Fruit fly (Drosophila melanogaster): Measurements from ENCODE around the gene poe.

DNA sequence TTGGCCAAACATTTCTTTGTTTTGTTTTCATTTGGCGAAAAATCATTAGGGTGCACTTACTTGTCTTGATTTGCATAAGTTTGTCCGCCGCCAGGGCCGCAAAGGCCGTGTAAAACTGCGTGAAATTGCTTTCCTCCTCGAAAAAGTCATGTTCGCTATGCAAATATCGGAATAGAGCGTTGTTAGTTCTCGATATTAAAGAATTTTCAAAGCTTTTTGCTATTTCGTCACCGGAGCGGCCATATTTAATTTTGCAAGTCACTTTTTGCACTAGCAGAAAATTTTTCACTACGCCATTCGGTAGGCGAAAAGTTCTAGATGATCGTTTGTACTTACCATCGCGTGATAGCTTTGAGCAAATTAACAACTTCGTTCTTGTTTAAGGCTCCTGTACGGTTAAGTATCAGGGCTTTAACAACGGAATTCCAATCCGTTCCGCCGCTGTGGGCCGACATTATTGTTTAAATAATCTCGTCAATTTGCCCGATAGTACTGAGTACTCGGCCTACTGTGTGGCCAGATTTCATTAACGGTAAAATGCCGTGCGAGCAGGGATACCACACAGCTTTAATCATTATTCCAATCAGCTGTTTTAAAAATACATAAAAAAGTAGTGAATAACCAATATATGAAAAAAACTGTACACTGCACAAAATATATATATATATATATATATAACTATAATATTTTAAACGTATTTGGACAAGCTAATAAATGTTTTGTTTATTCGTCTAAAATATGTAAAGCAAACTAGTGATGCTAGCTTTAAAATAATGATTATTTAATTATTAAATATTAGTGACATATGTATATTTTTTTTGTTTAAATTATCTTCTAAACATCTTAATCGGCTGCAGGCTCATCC lies at the start of gene poe:
- TF ChIP-seq CG11762 (GFP tag; optimal IDR thresholded peaks at IDR 0.05; ENCODE audit: insufficient read depth) (no peak), Hr38 (GFP tag; optimal IDR thresholded peaks at IDR 0.05) (no peak), svp (GFP tag) (no peak), Lpt (GFP tag; optimal IDR thresholded peaks at IDR 0.05) (no peak), CG8119 (GFP tag; IDR thresholded peaks at IDR 0.05) (peak; percentile 76), CG4318 (GFP tag; optimal IDR thresholded peaks at IDR 0.05) (no peak), CG11294 (GFP tag; IDR thresholded peaks at IDR 0.05) (peak; percentile 41), CG6854 (GFP tag; optimal IDR thresholded peaks at IDR 0.05) (peak; percentile 20), ss (GFP tag; optimal IDR thresholded peaks at IDR 0.05) (no peak)

All from whole organism, prepupa.